Worm (Caenorhabditis elegans) whole organism, L1 larva: ENCODE data around the gene F44D12.19.

Experiments
- aly-2 ChIP-seq: fragments of 150-350 bp; optimal IDR thresholded peaks from 2 replicates; lab custom pipeline; 2014; ENCODE audit warnings: missing biosample characterization, missing genetic modification characterization
- ces-1 ChIP-seq: fragments of 150-350 bp; optimal IDR thresholded peaks from 2 replicates; lab custom pipeline; 2014; ENCODE audit warnings: missing biosample characterization, missing genetic modification reagents, missing genetic modification characterization
- efl-3 ChIP-seq: fragments of 200-800 bp; sonication (Bioruptor generic); optimal IDR thresholded peaks from 2 replicates; lab custom pipeline; 2018; ENCODE audit warnings: mild to moderate bottlenecking, missing genetic modification characterization, missing compliant biosample characterization
- egl-27 ChIP-seq, 2 experiments: fragments of 150-350 bp in 1 of 2; sonication (generic microtip); optimal IDR thresholded peaks; 3 replicates each; lab custom pipeline; 2017 to 2018; ENCODE audit warnings: missing biosample characterization in 2 of 2, missing genetic modification characterization in 2 of 2, missing genetic modification reagents in 2 of 2
- elt-2 ChIP-seq: sonication (generic microtip); optimal IDR thresholded peaks from 2 replicates; lab custom pipeline; 2016; ENCODE audit warnings: missing genetic modification characterization, mild to moderate bottlenecking, inconsistent platforms, missing compliant biosample characterization, missing genetic modification reagents
- grh-1 ChIP-seq: fragments of 200-800 bp; sonication (Bioruptor generic); IDR thresholded peaks from 2 replicates; pipeline ENCODE4 v1.3.6; 2022; ENCODE audit warnings: missing genetic modification reagents, missing genetic modification characterization, missing compliant biosample characterization
- hlh-4 ChIP-seq: sonication (generic microtip); optimal IDR thresholded peaks from 2 replicates; lab custom pipeline; 2016; ENCODE audit warnings: mild to moderate bottlenecking, missing genetic modification characterization, missing compliant biosample characterization
- irx-1 ChIP-seq: sonication (generic microtip); optimal IDR thresholded peaks from 2 replicates; lab custom pipeline; 2016; ENCODE audit warnings: missing genetic modification characterization, missing compliant biosample characterization
- lin-14 ChIP-seq: fragments of 200-800 bp; sonication (Bioruptor generic); optimal IDR thresholded peaks from 2 replicates; lab custom pipeline; 2018; ENCODE audit warnings: mild to moderate bottlenecking, missing genetic modification characterization, moderate library complexity, missing compliant biosample characterization
- lin-15B ChIP-seq: fragments of 150-350 bp; sonication (generic microtip); optimal IDR thresholded peaks from 3 replicates; lab custom pipeline; 2014; ENCODE audit warnings: missing biosample characterization, missing genetic modification characterization
- lin-39 ChIP-seq: fragments of 150-350 bp; optimal IDR thresholded peaks from 2 replicates; lab custom pipeline; 2014; ENCODE audit warnings: missing biosample characterization, missing genetic modification reagents, missing genetic modification characterization
- nhr-76 ChIP-seq: sonication (generic microtip); optimal IDR thresholded peaks from 2 replicates; lab custom pipeline; 2017; ENCODE audit warnings: missing biosample characterization, missing genetic modification characterization
- ztf-4 ChIP-seq: fragments of 150-350 bp; optimal IDR thresholded peaks from 2 replicates; lab custom pipeline; 2014; ENCODE audit warnings: missing biosample characterization, missing genetic modification characterization

DNA sequence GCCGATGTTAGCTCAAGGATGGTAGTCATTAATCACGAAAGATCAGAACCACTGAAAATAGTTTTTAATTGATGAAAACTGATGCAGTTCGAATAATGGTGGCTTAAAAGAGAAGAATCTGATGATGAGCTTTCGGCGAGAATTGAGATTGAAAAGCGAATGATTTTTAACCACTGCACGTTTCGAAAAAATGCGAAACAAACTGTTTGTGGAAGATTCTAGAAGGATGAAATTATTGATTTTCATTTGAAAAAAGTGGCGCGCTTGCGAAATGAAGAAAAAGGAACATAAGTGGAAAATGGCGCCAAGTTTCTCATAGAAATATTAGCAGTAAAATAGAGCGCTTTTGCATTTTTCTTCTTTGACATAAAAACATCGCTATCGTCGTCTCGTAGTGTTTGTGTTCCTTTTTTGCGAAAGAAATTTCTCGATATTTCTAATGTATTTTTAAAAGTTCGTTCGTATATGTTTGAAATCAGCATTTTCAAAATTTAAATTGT, 26.4 kb upstream of the F44D12.19 start, which contains the start of gene uba-1:
- no peak for TF ChIP-seq ces-1 (GFP tag; lab: Kevin White, UChicago)
- TF ChIP-seq irx-1 (tag; lab: Kevin White, UChicago) = no peak
- no peak for TF ChIP-seq grh-1
- no peak for TF ChIP-seq lin-15B (tag; lab: Kevin White, UChicago)
- no peak for TF ChIP-seq efl-3
- peak; percentile 9 for TF ChIP-seq lin-14 (GFP tag; lab: Kevin White, UChicago)
- TF ChIP-seq nhr-76 = no peak
- no peak for TF ChIP-seq hlh-4 (tag; lab: Kevin White, UChicago)
- TF ChIP-seq aly-2 = no peak
- TF ChIP-seq lin-39 (tag; lab: Kevin White, UChicago) = no peak
- TF ChIP-seq elt-2 (tag; lab: Kevin White, UChicago) = no peak
- peak; percentile 52 for TF ChIP-seq ztf-4 (tag; lab: Kevin White, UChicago)
- TF ChIP-seq egl-27 (tag; optimal IDR thresholded peaks at IDR 0.05; lab: Kevin White, UChicago) = no peak
